Worm (Caenorhabditis elegans) whole organism, L3 larva: ENCODE results near the gene dhrr-1.

Source experiments
- ZK546.5 ChIP-seq: sonication (generic microtip); optimal IDR thresholded peaks from 2 replicates; lab custom pipeline; 2017; ENCODE audit warnings: missing biosample characterization, missing genetic modification characterization
- aly-2 ChIP-seq: fragments of 150-350 bp; optimal IDR thresholded peaks from 2 replicates; lab custom pipeline; 2014; ENCODE audit warnings: missing biosample characterization, missing genetic modification characterization
- ama-1 ChIP-seq: fragments of 150-350 bp; optimal IDR thresholded peaks from 2 replicates; lab custom pipeline; 2018
- ceh-16 ChIP-seq: sonication (generic microtip); optimal IDR thresholded peaks from 2 replicates; lab custom pipeline; 2017; ENCODE audit warnings: missing biosample characterization, missing genetic modification characterization
- ceh-28 ChIP-seq: fragments of 150-350 bp; optimal IDR thresholded peaks from 2 replicates; lab custom pipeline; 2014; ENCODE audit warnings: missing biosample characterization, missing genetic modification reagents, missing genetic modification characterization
- ceh-82 ChIP-seq: fragments of 150-350 bp; optimal IDR thresholded peaks from 2 replicates; lab custom pipeline; 2014; ENCODE audit warnings: missing biosample characterization, missing genetic modification characterization
- ceh-9 ChIP-seq: sonication (generic microtip); optimal IDR thresholded peaks from 2 replicates; lab custom pipeline; 2018; ENCODE audit warnings: missing biosample characterization, missing genetic modification characterization
- egl-5 ChIP-seq: fragments of 150-350 bp; optimal IDR thresholded peaks from 2 replicates; lab custom pipeline; 2017; ENCODE audit warnings: missing biosample characterization, missing genetic modification reagents, missing genetic modification characterization, inconsistent platforms
- eor-1 ChIP-seq, 2 experiments: fragments of 150-350 bp; optimal IDR thresholded peaks; 2 replicates each; lab custom pipeline; 2014 to 2018; ENCODE audit warnings: missing biosample characterization in 2 of 2, missing genetic modification characterization in 2 of 2
- fkh-2 ChIP-seq: fragments of 150-350 bp; optimal IDR thresholded peaks from 2 replicates; lab custom pipeline; 2014; ENCODE audit warnings: missing biosample characterization, missing genetic modification reagents, missing genetic modification characterization
- fos-1 ChIP-seq: fragments of 150-350 bp; optimal IDR thresholded peaks from 2 replicates; lab custom pipeline; 2014; ENCODE audit warnings: missing biosample characterization, missing genetic modification characterization
- hmg-11 ChIP-seq: sonication (generic microtip); optimal IDR thresholded peaks from 2 replicates; lab custom pipeline; 2016; ENCODE audit warnings: missing genetic modification characterization, missing compliant biosample characterization
- jun-1 ChIP-seq: fragments of 150-350 bp; optimal IDR thresholded peaks from 2 replicates; lab custom pipeline; 2014; ENCODE audit warnings: missing biosample characterization, missing genetic modification reagents, missing genetic modification characterization
- lin-15B ChIP-seq: fragments of 150-350 bp; optimal IDR thresholded peaks from 2 replicates; lab custom pipeline; 2014; ENCODE audit warnings: missing biosample characterization, missing genetic modification characterization
- lin-39 ChIP-seq: fragments of 150-350 bp; optimal IDR thresholded peaks from 2 replicates; lab custom pipeline; 2018; ENCODE audit warnings: missing biosample characterization, missing genetic modification reagents, missing genetic modification characterization
- lsy-12 ChIP-seq: sonication (generic microtip); optimal IDR thresholded peaks from 2 replicates; lab custom pipeline; 2016; ENCODE audit warnings: mild to moderate bottlenecking, missing genetic modification characterization, missing compliant biosample characterization
- mdl-1 ChIP-seq: fragments of 150-350 bp; optimal IDR thresholded peaks from 2 replicates; lab custom pipeline; 2014; ENCODE audit warnings: missing biosample characterization, missing genetic modification characterization
- mml-1 ChIP-seq: fragments of 150-350 bp; sonication (generic microtip); optimal IDR thresholded peaks from 3 replicates; lab custom pipeline; 2014; ENCODE audit warnings: missing biosample characterization, missing genetic modification characterization
- nfya-1 ChIP-seq: sonication (generic microtip); optimal IDR thresholded peaks from 2 replicates; lab custom pipeline; 2017; ENCODE audit warnings: missing genetic modification characterization, mild to moderate bottlenecking, missing compliant biosample characterization, antibody characterized with exemption, moderate library complexity; ENCODE audit not compliant: insufficient read depth
- nhr-11 ChIP-seq: fragments of 150-350 bp; optimal IDR thresholded peaks from 2 replicates; lab custom pipeline; 2014; ENCODE audit warnings: missing biosample characterization, missing genetic modification characterization
- nhr-23 ChIP-seq: fragments of 150-350 bp; optimal IDR thresholded peaks from 2 replicates; lab custom pipeline; 2014; ENCODE audit warnings: missing biosample characterization, missing genetic modification reagents, missing genetic modification characterization
- nhr-237 ChIP-seq: fragments of 150-350 bp; optimal IDR thresholded peaks from 2 replicates; lab custom pipeline; 2014; ENCODE audit warnings: missing biosample characterization, missing genetic modification characterization
- nhr-25 ChIP-seq: sonication (generic microtip); optimal IDR thresholded peaks from 2 replicates; lab custom pipeline; 2017; ENCODE audit warnings: missing biosample characterization, missing genetic modification characterization
- nhr-28 ChIP-seq: fragments of 150-350 bp; optimal IDR thresholded peaks from 2 replicates; lab custom pipeline; 2014; ENCODE audit warnings: missing biosample characterization, missing genetic modification characterization
- nhr-67 ChIP-seq: fragments of 150-350 bp; optimal IDR thresholded peaks from 2 replicates; lab custom pipeline; 2014; ENCODE audit warnings: missing biosample characterization, missing genetic modification characterization
- nhr-76 ChIP-seq: fragments of 150-350 bp; sonication (generic microtip); optimal IDR thresholded peaks from 5 replicates; lab custom pipeline; 2014; ENCODE audit warnings: missing biosample characterization, missing genetic modification characterization
- nhr-77 ChIP-seq: fragments of 150-350 bp; optimal IDR thresholded peaks from 2 replicates; lab custom pipeline; 2014; ENCODE audit warnings: missing biosample characterization, missing genetic modification characterization
- pqm-1 ChIP-seq: fragments of 150-350 bp; optimal IDR thresholded peaks from 2 replicates; lab custom pipeline; 2017; ENCODE audit warnings: missing biosample characterization, missing genetic modification characterization, inconsistent platforms
- sea-2 ChIP-seq: fragments of 150-350 bp; sonication (generic microtip); optimal IDR thresholded peaks from 4 replicates; lab custom pipeline; 2014; ENCODE audit warnings: missing biosample characterization, missing genetic modification reagents, missing genetic modification characterization
- skn-1 ChIP-seq: fragments of 150-350 bp; optimal IDR thresholded peaks from 2 replicates; lab custom pipeline; 2014; ENCODE audit warnings: missing biosample characterization, missing genetic modification characterization
- snpc-4 ChIP-seq: fragments of 150-350 bp; optimal IDR thresholded peaks from 2 replicates; lab custom pipeline; 2014; ENCODE audit warnings: missing biosample characterization, missing genetic modification characterization
- unc-39 ChIP-seq: sonication (generic microtip); optimal IDR thresholded peaks from 4 replicates; lab custom pipeline; 2017; ENCODE audit warnings: missing biosample characterization, missing genetic modification characterization
- unc-62 ChIP-seq: fragments of 150-350 bp; sonication (generic microtip); optimal IDR thresholded peaks from 4 replicates; lab custom pipeline; 2014; ENCODE audit warnings: missing biosample characterization, missing genetic modification reagents, missing genetic modification characterization
- zag-1 ChIP-seq: fragments of 150-350 bp; optimal IDR thresholded peaks from 2 replicates; lab custom pipeline; 2014; ENCODE audit warnings: missing biosample characterization, missing genetic modification characterization
- ztf-4 ChIP-seq: fragments of 150-350 bp; optimal IDR thresholded peaks from 2 replicates; lab custom pipeline; 2014; ENCODE audit warnings: missing biosample characterization, missing genetic modification characterization

The dhrr-1 gene

ce11 chrIII:8923937-8924336 lies 20.5 kb upstream of the dhrr-1 start, which contains the start of gene ZK637.12:
Gene ZK637.12, plus strand, starts transcription at chrIII:8924237.
- TF ChIP-seq ceh-82 (tag; lab: Kevin White, UChicago) (no peak), eor-1 (tag; optimal IDR thresholded peaks at IDR 0.05; lab: Kevin White, UChicago) (no peak), nhr-25 (tag; lab: Kevin White, UChicago) (no peak), zag-1 (tag; lab: Kevin White, UChicago) (no peak), pqm-1 (no peak), nhr-237 (no peak), aly-2 (tag; lab: Kevin White, UChicago) (no peak), unc-62 (GFP tag; lab: Kevin White, UChicago) (no peak), egl-5 (tag; lab: Kevin White, UChicago) (no peak), fkh-2 (tag; lab: Kevin White, UChicago) (no peak), sea-2 (GFP tag; lab: Kevin White, UChicago) (no peak), ceh-16 (tag; lab: Kevin White, UChicago) (no peak), mml-1 (tag; lab: Kevin White, UChicago) (no peak), nhr-11 (tag; lab: Kevin White, UChicago) (no peak), ama-1 (lab: Kevin White, UChicago) (no peak)

- no peak for TF ChIP-seq nhr-77 (tag; lab: Kevin White, UChicago)
- no peak for TF ChIP-seq nhr-28
- TF ChIP-seq snpc-4 (tag; lab: Kevin White, UChicago): no peak
- TF ChIP-seq ZK546.5 (tag; lab: Kevin White, UChicago): no peak
- TF ChIP-seq mdl-1: no peak
- TF ChIP-seq zag-1 (tag; lab: Kevin White, UChicago): no peak
- TF ChIP-seq skn-1 (tag; lab: Kevin White, UChicago): no peak
- TF ChIP-seq egl-5 (tag; lab: Kevin White, UChicago): no peak
- no peak for TF ChIP-seq sea-2 (GFP tag; lab: Kevin White, UChicago)
These were observed 18.9 kb upstream of the dhrr-1 start for ce11 chrIII:8925539-8925938.

ce11 chrIII:8926512-8926911 lies 17.9 kb upstream of the dhrr-1 start:
- TF ChIP-seq nfya-1 (tag; lab: Kevin White, UChicago): peak; percentile 28
- no peak for TF ChIP-seq nhr-23 (tag; lab: Kevin White, UChicago)
- TF ChIP-seq mdl-1: peak; percentile 7

ce11 chrIII:8929723-8930122 lies 14.7 kb upstream of the dhrr-1 start, which contains the start of gene arrd-15:
Gene arrd-15, plus strand, starts transcription at chrIII:8930023.
- TF ChIP-seq ceh-82 (tag; lab: Kevin White, UChicago): no peak
- TF ChIP-seq ceh-9 (tag; lab: Kevin White, UChicago): no peak
- no peak for TF ChIP-seq skn-1 (tag; lab: Kevin White, UChicago)
- TF ChIP-seq fkh-2 (tag; lab: Kevin White, UChicago): no peak
- TF ChIP-seq ztf-4 (tag; lab: Kevin White, UChicago): no peak
- no peak for TF ChIP-seq jun-1 (tag; lab: Kevin White, UChicago)
- no peak for TF ChIP-seq nfya-1 (tag; lab: Kevin White, UChicago)

ce11 chrIII:8933696-8934095 lies 10.8 kb upstream of the dhrr-1 start:
- TF ChIP-seq nhr-23 (tag; lab: Kevin White, UChicago) (no peak), mdl-1 (no peak), lin-15B (tag; lab: Kevin White, UChicago) (no peak), nhr-67 (tag; lab: Kevin White, UChicago) (no peak), ama-1 (lab: Kevin White, UChicago) (no peak), nhr-76 (tag; lab: Kevin White, UChicago) (no peak), lsy-12 (tag; lab: Kevin White, UChicago) (no peak), hmg-11 (tag; lab: Kevin White, UChicago) (no peak), lin-39 (tag; lab: Kevin White, UChicago) (peak; percentile 74), nfya-1 (tag; lab: Kevin White, UChicago) (peak; percentile 5)

ce11 chrIII:8934378-8934777 lies 10.1 kb upstream of the dhrr-1 start:
- no peak for TF ChIP-seq ceh-28 (tag; lab: Kevin White, UChicago)
- no peak for TF ChIP-seq snpc-4 (tag; lab: Kevin White, UChicago)
- TF ChIP-seq unc-62 (GFP tag; lab: Kevin White, UChicago): no peak
- TF ChIP-seq jun-1 (tag; lab: Kevin White, UChicago): no peak
- TF ChIP-seq fos-1 (tag; lab: Kevin White, UChicago): no peak
- no peak for TF ChIP-seq ama-1 (lab: Kevin White, UChicago)
- no peak for TF ChIP-seq unc-39 (tag; lab: Kevin White, UChicago)
- TF ChIP-seq mdl-1: no peak
- no peak for TF ChIP-seq eor-1 (tag; optimal IDR thresholded peaks at IDR 0.05; lab: Kevin White, UChicago)
- no peak for TF ChIP-seq lsy-12 (tag; lab: Kevin White, UChicago)
- TF ChIP-seq skn-1 (tag; lab: Kevin White, UChicago): no peak
- TF ChIP-seq nhr-67 (tag; lab: Kevin White, UChicago): no peak
